Worm (Caenorhabditis elegans) whole organism, L4 larva: ENCODE results near the gene Y48C3A.18.
A peak's percentile ranks its signal among the peaks of the same experiment; 100 is the strongest.

Source experiments
- D1046.2 ChIP-seq: fragments of 200-800 bp; sonication (Bioruptor generic); IDR thresholded peaks from 2 replicates; pipeline ENCODE4 v1.3.6; 2022; ENCODE audit warnings: missing genetic modification characterization, missing compliant biosample characterization
- T20F7.1 ChIP-seq: fragments of 200-800 bp; sonication (Bioruptor generic); optimal IDR thresholded peaks from 2 replicates; lab custom pipeline; 2018; ENCODE audit warnings: mild to moderate bottlenecking, missing genetic modification characterization, missing compliant biosample characterization
- ZK337.2 ChIP-seq: fragments of 200-800 bp; sonication (Bioruptor generic); IDR thresholded peaks from 2 replicates; pipeline ENCODE4 v1.3.6; 2022; ENCODE audit warnings: missing genetic modification reagents, missing genetic modification characterization, missing compliant biosample characterization
- aha-1 ChIP-seq: fragments of 150-350 bp; peaks from one replicate; lab custom pipeline; 2014; ENCODE audit warnings: missing biosample characterization, missing genetic modification characterization
- ama-1 ChIP-seq: fragments of 150-350 bp; optimal IDR thresholded peaks from 2 replicates; lab custom pipeline; 2014; ENCODE audit warnings: inconsistent platforms, mixed read lengths
- arid-1 ChIP-seq: fragments of 200-800 bp; sonication (Bioruptor generic); conservative IDR thresholded peaks from 2 replicates; pipeline ENCODE4 v1.3.6; 2022; ENCODE audit warnings: missing genetic modification reagents, missing genetic modification characterization, missing compliant biosample characterization
- attf-4 ChIP-seq: sonication (generic microtip); optimal IDR thresholded peaks from 3 replicates; lab custom pipeline; 2017; ENCODE audit warnings: missing biosample characterization, missing genetic modification characterization
- ceh-20 ChIP-seq: fragments of 200-800 bp; sonication (Bioruptor generic); IDR thresholded peaks from 2 replicates; pipeline ENCODE4 v1.3.6; 2022; ENCODE audit warnings: missing genetic modification reagents, missing genetic modification characterization, missing compliant biosample characterization
- ceh-28 ChIP-seq: fragments of 150-350 bp; optimal IDR thresholded peaks from 2 replicates; lab custom pipeline; 2014; ENCODE audit warnings: missing biosample characterization, missing genetic modification reagents, missing genetic modification characterization
- ceh-32 ChIP-seq: sonication (generic microtip); optimal IDR thresholded peaks from 2 replicates; lab custom pipeline; 2016; ENCODE audit warnings: mild to moderate bottlenecking, missing genetic modification characterization, missing compliant biosample characterization; ENCODE audit not compliant: poor library complexity
- ceh-82 ChIP-seq: sonication (generic microtip); optimal IDR thresholded peaks from 2 replicates; lab custom pipeline; 2017; ENCODE audit warnings: missing biosample characterization, missing genetic modification characterization
- daf-12 ChIP-seq: fragments of 150-350 bp; optimal IDR thresholded peaks from 2 replicates; lab custom pipeline; 2014; ENCODE audit warnings: missing biosample characterization, missing genetic modification reagents, missing genetic modification characterization
- daf-16 ChIP-seq, 3 experiments: sonication (generic microtip); optimal IDR thresholded peaks; 2 replicates each; lab custom pipeline; 2016 to 2017; ENCODE audit warnings: missing genetic modification characterization in 3 of 3, missing genetic modification reagents in 3 of 3, mild to moderate bottlenecking in 2 of 3, missing compliant biosample characterization in 2 of 3, missing biosample characterization in 1 of 3, moderate library complexity in 1 of 3
- dmd-6 ChIP-seq: fragments of 200-800 bp; sonication (Bioruptor generic); IDR thresholded peaks from 2 replicates; pipeline ENCODE4 v1.3.6; 2022; ENCODE audit warnings: missing genetic modification reagents, missing genetic modification characterization, missing compliant biosample characterization
- dmd-9 ChIP-seq: fragments of 200-800 bp; sonication (Bioruptor generic); IDR thresholded peaks from 2 replicates; pipeline ENCODE4 v1.3.6; 2022; ENCODE audit warnings: missing genetic modification reagents, missing genetic modification characterization, missing compliant biosample characterization
- dve-1 ChIP-seq: sonication (generic microtip); optimal IDR thresholded peaks from 2 replicates; lab custom pipeline; 2017; ENCODE audit warnings: antibody characterized with exemption, mild to moderate bottlenecking, missing genetic modification characterization, missing compliant biosample characterization; ENCODE audit not compliant: insufficient read depth
- egl-43 ChIP-seq: fragments of 200-800 bp; sonication (Bioruptor generic); IDR thresholded peaks from 2 replicates; pipeline ENCODE4 v1.3.6; 2022; ENCODE audit warnings: missing genetic modification reagents, missing genetic modification characterization, missing compliant biosample characterization
- hif-1 ChIP-seq, 2 experiments: sonication (generic microtip); optimal IDR thresholded peaks; 2 replicates each; lab custom pipeline; 2016 to 2017; ENCODE audit warnings: missing compliant biosample characterization in 2 of 2, missing genetic modification characterization in 2 of 2, missing genetic modification reagents in 2 of 2, missing genotype in 2 of 2, mild to moderate bottlenecking in 1 of 2
- hlh-11 ChIP-seq: fragments of 200-800 bp; sonication (Bioruptor generic); optimal IDR thresholded peaks from 2 replicates; lab custom pipeline; 2018; ENCODE audit warnings: mild to moderate bottlenecking, missing genetic modification characterization, missing compliant biosample characterization
- hmg-1.1 ChIP-seq: fragments of 200-800 bp; sonication (Bioruptor generic); IDR thresholded peaks from 2 replicates; pipeline ENCODE4 v1.3.6; 2022; ENCODE audit warnings: missing genetic modification reagents, missing genetic modification characterization, missing compliant biosample characterization
- lim-7 ChIP-seq: fragments of 200-800 bp; sonication (Bioruptor generic); IDR thresholded peaks from 2 replicates; pipeline ENCODE4 v1.3.6; 2022; ENCODE audit warnings: missing genetic modification characterization, missing compliant biosample characterization
- lin-1 ChIP-seq: fragments of 200-800 bp; sonication (Bioruptor generic); IDR thresholded peaks from 2 replicates; pipeline ENCODE4 v1.3.6; 2022; ENCODE audit warnings: missing genetic modification reagents, missing genetic modification characterization, missing compliant biosample characterization
- lin-13 ChIP-seq: fragments of 150-350 bp; optimal IDR thresholded peaks from 2 replicates; lab custom pipeline; 2014; ENCODE audit warnings: missing biosample characterization, missing genetic modification reagents, missing genetic modification characterization
- lin-29 ChIP-seq: fragments of 200-800 bp; sonication (Bioruptor generic); IDR thresholded peaks from 2 replicates; pipeline ENCODE4 v1.3.6; 2022; ENCODE audit warnings: missing genetic modification reagents, missing genetic modification characterization, missing compliant biosample characterization
- madf-5 ChIP-seq, 2 experiments: fragments of 200-800 bp; sonication (Bioruptor generic); IDR thresholded peaks; 2 replicates each; pipeline ENCODE4 v1.3.6; 2022; ENCODE audit warnings: missing compliant biosample characterization in 2 of 2, missing genetic modification characterization in 2 of 2
- madf-9 ChIP-seq: fragments of 200-800 bp; sonication (Bioruptor generic); conservative IDR thresholded peaks from 2 replicates; pipeline ENCODE4 v1.3.6; 2022; ENCODE audit warnings: missing genetic modification reagents, missing genetic modification characterization, missing compliant biosample characterization
- mep-1 ChIP-seq: fragments of 150-350 bp; sonication (generic microtip); optimal IDR thresholded peaks from 3 replicates; lab custom pipeline; 2014; ENCODE audit warnings: missing biosample characterization, missing genetic modification characterization
- mes-2 ChIP-seq: sonication (generic microtip); optimal IDR thresholded peaks from 2 replicates; lab custom pipeline; 2016; ENCODE audit warnings: missing genotype, mild to moderate bottlenecking, missing genetic modification characterization, missing compliant biosample characterization; ENCODE audit not compliant: poor library complexity, severe bottlenecking
- mxl-3 ChIP-seq: fragments of 200-800 bp; sonication (Bioruptor generic); optimal IDR thresholded peaks from 2 replicates; lab custom pipeline; 2018; ENCODE audit warnings: mild to moderate bottlenecking, missing genetic modification characterization, missing compliant biosample characterization
- nhr-11 ChIP-seq: fragments of 150-350 bp; optimal IDR thresholded peaks from 2 replicates; lab custom pipeline; 2014; ENCODE audit warnings: missing biosample characterization, missing genetic modification characterization
- nhr-28 ChIP-seq: fragments of 150-350 bp; optimal IDR thresholded peaks from 2 replicates; lab custom pipeline; 2014; ENCODE audit warnings: missing biosample characterization, missing genetic modification characterization
- nhr-76 ChIP-seq: fragments of 150-350 bp; optimal IDR thresholded peaks from 2 replicates; lab custom pipeline; 2014; ENCODE audit warnings: missing biosample characterization, missing genetic modification characterization
- nhr-77 ChIP-seq: fragments of 150-350 bp; optimal IDR thresholded peaks from 2 replicates; lab custom pipeline; 2014; ENCODE audit warnings: missing biosample characterization, missing genetic modification characterization
- pha-4 ChIP-seq, 2 experiments: fragments of 150-350 bp in 1 of 2; fragments of 200-800 bp in 1 of 2; sonication (Bioruptor generic) in 1 of 2; IDR thresholded peaks in 1 of 2; optimal IDR thresholded peaks in 1 of 2; 2 replicates each; pipeline versions ENCODE4 v1.3.6 to Lab custom; 2014 to 2022; ENCODE audit warnings: missing genetic modification characterization in 2 of 2, missing genetic modification reagents in 2 of 2, missing biosample characterization in 1 of 2, missing compliant biosample characterization in 1 of 2
- pqm-1 ChIP-seq: sonication (generic microtip); optimal IDR thresholded peaks from 2 replicates; lab custom pipeline; 2017; ENCODE audit warnings: missing biosample characterization, missing genetic modification characterization
- set-16 ChIP-seq: fragments of 200-800 bp; sonication (Bioruptor generic); IDR thresholded peaks from 2 replicates; pipeline ENCODE4 v1.3.6; 2022; ENCODE audit warnings: missing genetic modification reagents, missing genetic modification characterization, missing compliant biosample characterization
- snpc-1.2 ChIP-seq: fragments of 200-800 bp; sonication (Bioruptor generic); IDR thresholded peaks from 2 replicates; pipeline ENCODE4 v1.3.6; 2022; ENCODE audit warnings: missing genetic modification reagents, missing genetic modification characterization, missing compliant biosample characterization
- tag-97 ChIP-seq: fragments of 200-800 bp; sonication (Bioruptor generic); IDR thresholded peaks from 2 replicates; pipeline ENCODE4 v1.3.6; 2022; ENCODE audit warnings: missing genetic modification characterization, missing compliant biosample characterization
- unc-62 ChIP-seq, 3 experiments: fragments of 150-350 bp in 1 of 3; sonication (generic microtip); optimal IDR thresholded peaks in 2 of 3; peaks in 1 of 3; 1 replicate in 1 of 3; 2 replicates in 2 of 3; lab custom pipeline; 2014 to 2017; ENCODE audit warnings: missing biosample characterization in 3 of 3, missing genetic modification characterization in 3 of 3, missing genetic modification reagents in 3 of 3, missing genotype in 1 of 3
- zfp-2 ChIP-seq: sonication (generic microtip); optimal IDR thresholded peaks from 2 replicates; lab custom pipeline; 2016; ENCODE audit warnings: mild to moderate bottlenecking, missing genetic modification characterization, missing compliant biosample characterization

Gene Y48C3A.18

DNA sequence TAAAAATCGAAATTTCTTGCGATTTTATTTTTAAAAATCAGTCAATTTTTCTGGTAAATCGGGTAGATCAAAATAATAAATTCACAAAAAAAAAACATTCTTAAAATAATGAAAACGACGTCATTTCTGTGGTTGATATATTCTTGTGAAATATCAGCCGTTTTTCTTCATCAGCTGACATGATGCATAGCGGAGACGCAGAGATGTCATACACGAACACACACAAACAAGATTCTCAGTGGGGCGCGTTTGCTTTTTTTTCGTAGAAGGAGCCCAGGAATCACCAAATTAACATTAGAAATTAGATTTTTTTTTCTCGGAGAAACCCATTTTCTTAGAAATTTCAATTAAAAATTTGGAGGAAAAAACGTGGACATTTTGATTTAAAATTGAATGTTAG lies 35.2 kb downstream of the Y48C3A.18 start (continued):
- TF ChIP-seq lin-13 (GFP tag; lab: Kevin White, UChicago): peak; percentile 79
- no peak for TF ChIP-seq D1046.2 (GFP tag; lab: Robert Waterston, UW)
- TF ChIP-seq pha-4 (GFP tag; IDR thresholded peaks at IDR 0.05; lab: Robert Waterston, UW): peak; percentile 18; the same call in 1 of the 2 replicates
- TF ChIP-seq pha-4 (tag; optimal IDR thresholded peaks at IDR 0.05; lab: Kevin White, UChicago): peak; percentile 89
- no peak for TF ChIP-seq madf-9 (GFP tag; lab: Robert Waterston, UW)
- no peak for TF ChIP-seq ceh-82
- TF ChIP-seq nhr-11: peak; percentile 85
- TF ChIP-seq hif-1 (tag; optimal IDR thresholded peaks at IDR 0.05; lab: Kevin White, UChicago): peak in 1 of 2 experiments; percentile 70
- TF ChIP-seq lin-1 (GFP tag; lab: Robert Waterston, UW): 0 out of 2 replicates have a peak, but pooled peaks have one; percentile 45
- TF ChIP-seq T20F7.1 (GFP tag; lab: Kevin White, UChicago): no peak
- peak; percentile 6 for TF ChIP-seq mxl-3
- TF ChIP-seq nhr-77 (tag; lab: Kevin White, UChicago): peak; percentile 89
- peak in 1 of 2 experiments; percentile 15 for TF ChIP-seq daf-16 (GFP tag; optimal IDR thresholded peaks at IDR 0.05; lab: Kevin White, UChicago)
- TF ChIP-seq daf-16 (tag; optimal IDR thresholded peaks at IDR 0.05; lab: Kevin White, UChicago): peak; percentile 90
- TF ChIP-seq zfp-2 (tag; lab: Kevin White, UChicago): no peak
- TF ChIP-seq ceh-20: peak; percentile 62
- no peak for TF ChIP-seq ceh-28 (tag; lab: Kevin White, UChicago)

DNA sequence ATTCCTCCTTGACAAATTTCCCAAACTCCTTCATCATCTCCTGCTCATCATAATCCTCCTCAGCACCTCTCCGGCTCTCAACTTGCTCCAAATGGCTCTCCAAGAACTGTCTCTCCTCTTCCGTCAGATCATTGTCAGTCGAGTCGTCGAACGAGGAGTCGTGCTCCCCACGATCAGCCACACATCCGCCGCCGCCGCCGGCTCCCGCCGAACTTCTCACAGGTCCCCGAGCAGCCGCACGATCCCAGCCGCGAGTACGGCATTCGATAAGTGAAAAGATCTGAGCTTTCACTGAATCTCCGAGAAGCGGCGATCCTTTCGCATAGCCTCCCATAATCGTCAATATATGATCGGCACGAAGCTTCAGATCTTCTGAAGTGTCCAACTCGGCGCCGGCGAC lies 38.9 kb downstream of the Y48C3A.18 start:
- no peak for TF ChIP-seq ama-1
- 0 out of 2 replicates have a peak, but pooled peaks have one; percentile 7 for TF ChIP-seq egl-43
- TF ChIP-seq madf-9 (GFP tag; lab: Robert Waterston, UW): no peak
- peak; percentile 92 for TF ChIP-seq set-16 (GFP tag; lab: Robert Waterston, UW)

ce11 chrII:13454839-13455238 lies 42.4 kb downstream of the Y48C3A.18 start:
- TF ChIP-seq ceh-28 (tag; lab: Kevin White, UChicago): peak; percentile 86
- TF ChIP-seq arid-1 (GFP tag; lab: Robert Waterston, UW): no peak
- TF ChIP-seq aha-1 (tag; lab: Kevin White, UChicago): peak; percentile 15
- TF ChIP-seq, all 104 proteins: peak for 2

DNA sequence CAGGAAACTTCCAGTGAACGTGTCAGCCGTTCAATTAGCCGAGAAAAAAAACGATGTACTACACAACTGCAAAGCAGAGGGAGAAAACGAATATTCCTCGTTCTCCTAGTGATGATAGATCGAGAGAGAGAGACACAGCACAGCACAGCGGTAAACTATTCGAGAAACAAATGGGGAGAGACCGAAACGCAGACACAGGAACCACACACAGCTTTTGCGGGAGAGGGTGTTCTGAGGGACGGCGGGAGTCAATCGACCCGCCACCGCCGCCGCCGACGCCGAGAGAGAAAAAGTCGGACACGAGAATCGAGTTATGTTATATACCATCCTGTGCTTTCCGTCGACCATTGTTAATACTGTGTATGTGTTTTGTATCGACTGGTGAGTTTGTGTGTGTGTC lies 44.2 kb downstream of the Y48C3A.18 start:
- no peak for TF ChIP-seq lin-1 (GFP tag; lab: Robert Waterston, UW)
- no peak for TF ChIP-seq tag-97 (GFP tag; lab: Robert Waterston, UW)
- peak; percentile 69 for TF ChIP-seq aha-1 (tag; lab: Kevin White, UChicago)
- TF ChIP-seq ceh-32 (tag; lab: Kevin White, UChicago): no peak
- TF ChIP-seq attf-4 (tag; lab: Kevin White, UChicago): no peak
- peak; percentile 38 for TF ChIP-seq mxl-3
- no peak for TF ChIP-seq nhr-76 (tag; lab: Kevin White, UChicago)
- no peak for TF ChIP-seq pqm-1
- TF ChIP-seq snpc-1.2 (GFP tag; lab: Robert Waterston, UW): no peak
- TF ChIP-seq arid-1 (GFP tag; lab: Robert Waterston, UW): no peak
- TF ChIP-seq lim-7 (GFP tag; lab: Robert Waterston, UW): 0 out of 2 replicates have a peak, but pooled peaks have one; percentile 50
- TF ChIP-seq set-16 (GFP tag; lab: Robert Waterston, UW): peak; percentile 66
- TF ChIP-seq ceh-20: no peak
- no peak for TF ChIP-seq dmd-9 (GFP tag; lab: Robert Waterston, UW)
- no peak for TF ChIP-seq madf-5 (GFP tag; IDR thresholded peaks at IDR 0.05; lab: Robert Waterston, UW)
- peak; percentile 59; the same call in 1 of the 2 replicates for TF ChIP-seq hmg-1.1
- peak; percentile 42 for TF ChIP-seq lin-13 (GFP tag; lab: Kevin White, UChicago)
- TF ChIP-seq mep-1: peak; percentile 57
- peak; percentile 34 for TF ChIP-seq dve-1 (tag; lab: Kevin White, UChicago)
- TF ChIP-seq lin-29 (GFP tag; lab: Robert Waterston, UW): no peak
- TF ChIP-seq hlh-11 (tag; lab: Kevin White, UChicago): peak; percentile 75
- peak; percentile 33 for TF ChIP-seq nhr-77 (tag; lab: Kevin White, UChicago)
- no peak for TF ChIP-seq daf-16 (GFP tag; optimal IDR thresholded peaks at IDR 0.05; lab: Kevin White, UChicago)
- TF ChIP-seq daf-16 (tag; optimal IDR thresholded peaks at IDR 0.05; lab: Kevin White, UChicago): peak; percentile 19
- no peak for TF ChIP-seq daf-12 (tag; lab: Kevin White, UChicago)
- peak; percentile 41; the same call in 1 of the 2 replicates for TF ChIP-seq dmd-6
- TF ChIP-seq unc-62 (GFP tag; optimal IDR thresholded peaks at IDR 0.05 in 1 of 2; lab: Kevin White, UChicago): peak in 1 of 2 experiments; percentile 77
- TF ChIP-seq unc-62 (tag; optimal IDR thresholded peaks at IDR 0.05; lab: Kevin White, UChicago): no peak
- TF ChIP-seq nhr-28: peak; percentile 45
- TF ChIP-seq ZK337.2 (GFP tag; lab: Robert Waterston, UW): no peak
- TF ChIP-seq mes-2 (tag; lab: Kevin White, UChicago): peak; percentile 28
